Fruit fly (Drosophila melanogaster) whole organism, adult: ENCODE results near the gene CG15449.

Experiments used
- CG33017 ChIP-seq: fragments of 200-800 bp; sonication (Bioruptor generic); optimal IDR thresholded peaks from 2 replicates; lab custom pipeline; 2018; ENCODE audit warnings: missing biosample characterization, mild to moderate bottlenecking, missing genetic modification characterization, moderate library complexity
- CG5204 ChIP-seq: fragments of 200-800 bp; sonication (Bioruptor generic); optimal IDR thresholded peaks from 2 replicates; lab custom pipeline; 2016; ENCODE audit warnings: missing biosample characterization, missing genetic modification characterization
- Clk ChIP-seq: fragments of 200-800 bp; sonication (Bioruptor generic); optimal IDR thresholded peaks from 2 replicates; lab custom pipeline; 2017; ENCODE audit warnings: missing biosample characterization, missing genetic modification characterization
- Mnt ChIP-seq: fragments of 200-800 bp; sonication (Bioruptor generic); optimal IDR thresholded peaks from 2 replicates; lab custom pipeline; 2016; ENCODE audit warnings: missing biosample characterization, mild to moderate bottlenecking, missing genetic modification characterization
- bab1 ChIP-seq: fragments of 200-800 bp; sonication (Bioruptor generic); optimal IDR thresholded peaks from 3 replicates; lab custom pipeline; 2019; ENCODE audit warnings: missing biosample characterization, mild to moderate bottlenecking, missing genetic modification characterization, moderate library complexity
- cnc ChIP-seq, 2 experiments: fragments of >200 bp; optimal IDR thresholded peaks; 2 replicates each; lab custom pipeline; 2017
- kay ChIP-seq: fragments of 200-800 bp; sonication (Bioruptor generic); peaks from one replicate; lab custom pipeline; 2016; ENCODE audit warnings: missing biosample characterization, missing genetic modification characterization, borderline replicate concordance
- pad ChIP-seq: fragments of 200-800 bp; sonication (Bioruptor generic); optimal IDR thresholded peaks from 3 replicates; lab custom pipeline; 2017; ENCODE audit warnings: missing biosample characterization, missing genetic modification characterization, mild to moderate bottlenecking, moderate library complexity, missing genetic modification reagents
- tj ChIP-seq: fragments of 200-800 bp; sonication (Bioruptor generic); optimal IDR thresholded peaks from 3 replicates; lab custom pipeline; 2017; ENCODE audit warnings: missing biosample characterization, mild to moderate bottlenecking, missing genetic modification characterization, moderate library complexity
- toe ChIP-seq: fragments of 200-800 bp; sonication (Bioruptor generic); optimal IDR thresholded peaks from 2 replicates; lab custom pipeline; 2016; ENCODE audit warnings: missing biosample characterization, missing genetic modification characterization

DNA sequence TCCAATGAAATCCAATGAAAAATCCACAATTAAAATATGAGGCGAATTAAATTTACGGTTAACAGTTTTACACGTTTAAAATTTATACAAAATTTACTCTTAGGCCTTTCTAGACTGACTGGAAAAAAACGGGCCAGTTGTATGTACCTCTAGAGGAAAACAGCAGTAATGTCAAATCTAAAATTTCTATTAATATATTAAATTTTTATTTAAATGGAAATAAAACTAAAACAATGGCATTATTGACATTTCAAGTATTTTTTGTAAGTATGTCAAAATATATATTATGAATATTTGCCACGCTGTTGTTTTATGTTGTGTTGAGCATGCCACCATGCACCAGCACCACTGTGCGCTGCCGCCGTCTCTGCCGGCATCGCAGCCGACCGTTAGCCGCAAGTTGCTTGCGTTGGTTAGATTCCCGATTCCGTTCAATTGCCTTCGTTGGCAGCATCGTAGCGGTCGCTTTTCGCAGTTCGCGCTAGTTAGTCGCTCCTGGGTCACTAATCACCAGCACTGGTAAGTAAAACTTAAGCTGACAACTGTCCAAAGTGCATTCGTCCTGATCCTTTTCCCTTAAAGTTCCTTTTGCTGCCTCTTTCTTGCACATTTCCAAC is 4.5 kb upstream of the CG15449 start, which contains the start of gene Cbs:
- no peak for TF ChIP-seq CG5204
- TF ChIP-seq cnc (optimal IDR thresholded peaks at IDR 0.05; lab: Kevin White, UChicago) = no peak
- TF ChIP-seq Clk (GFP tag; lab: Kevin White, UChicago) = no peak
- TF ChIP-seq bab1 = peak; percentile 33
- TF ChIP-seq toe (GFP tag; lab: Kevin White, UChicago) = peak; percentile 34
- TF ChIP-seq kay = peak; percentile 58
- TF ChIP-seq Mnt (GFP tag; lab: Kevin White, UChicago) = peak; percentile 65
- peak; percentile 35 for TF ChIP-seq pad
- peak; percentile 36 for TF ChIP-seq tj
- TF ChIP-seq CG33017 (tag; lab: Kevin White, UChicago) = peak; percentile 51
